Worm (Caenorhabditis elegans): Measurements from ENCODE around the gene unc-79.

Gene unc-79

DNA sequence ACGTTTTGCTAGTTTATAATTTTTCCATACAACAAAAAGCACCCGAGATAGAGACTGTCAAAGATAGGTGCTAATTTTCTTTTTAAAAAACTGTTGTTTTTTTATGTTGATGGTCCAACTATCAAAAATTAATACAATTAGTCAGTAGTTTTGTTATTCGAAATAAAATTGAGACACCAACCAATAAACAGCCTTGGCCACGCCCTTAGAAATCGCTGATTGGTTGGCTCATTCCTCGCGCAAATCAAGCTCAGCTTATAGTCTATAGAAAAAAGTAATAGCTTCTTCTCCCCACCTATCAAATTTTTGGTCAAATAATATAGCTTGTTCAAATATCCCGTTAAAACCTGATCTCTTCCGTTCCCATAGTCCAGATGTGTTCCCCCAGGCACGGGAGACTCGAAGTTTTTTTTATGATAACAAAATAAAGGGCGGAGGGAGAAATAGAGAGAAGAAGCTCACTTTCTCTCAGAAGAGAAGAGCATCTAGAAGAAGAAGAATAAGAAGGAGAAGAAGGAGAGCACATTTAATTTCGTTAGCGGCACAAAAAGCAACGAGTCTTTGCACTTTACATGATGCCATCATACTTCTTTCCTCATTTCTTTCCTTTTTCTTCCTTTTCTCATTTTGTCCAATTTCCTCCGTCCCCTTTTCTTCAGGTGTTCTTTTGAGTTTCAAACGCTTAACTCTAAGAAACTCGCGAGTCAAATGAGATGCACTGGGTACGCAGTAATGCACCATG lies 65.6 kb downstream of the unc-79 start:
- TF ChIP-seq scrt-1 (GFP tag; IDR thresholded peaks at IDR 0.05), result no peak
- no peak for TF ChIP-seq hmbx-1 (tag; optimal IDR thresholded peaks at IDR 0.05)
- no peak for TF ChIP-seq ets-7 (tag; optimal IDR thresholded peaks at IDR 0.05)
- no peak for TF ChIP-seq aly-1 (tag; optimal IDR thresholded peaks at IDR 0.05)
- TF ChIP-seq F13C5.2 (tag; optimal IDR thresholded peaks at IDR 0.05), result no peak
- no peak for TF ChIP-seq B0310.2 (tag; optimal IDR thresholded peaks at IDR 0.05)
- TF ChIP-seq sea-1 (GFP tag; conservative IDR thresholded peaks at IDR 0.05), result no peak
- TF ChIP-seq tbx-11 (GFP tag; IDR thresholded peaks at IDR 0.05), result no peak
- no peak for TF ChIP-seq ceh-36 (tag; optimal IDR thresholded peaks at IDR 0.05)
- no peak for TF ChIP-seq ceh-13 (GFP tag; optimal IDR thresholded peaks at IDR 0.05)
- no peak for TF ChIP-seq tra-4 (tag; optimal IDR thresholded peaks at IDR 0.05)
- TF ChIP-seq hnd-1 (tag; optimal IDR thresholded peaks at IDR 0.05), result no peak
- TF ChIP-seq flt-1 (GFP tag; IDR thresholded peaks at IDR 0.05), result no peak
- no peak for TF ChIP-seq pes-1 (GFP tag; IDR thresholded peaks at IDR 0.05)
- no peak for TF ChIP-seq tbx-37 (GFP tag; conservative IDR thresholded peaks at IDR 0.05)
- no peak for TF ChIP-seq ama-1 (optimal IDR thresholded peaks at IDR 0.05)
- TF ChIP-seq hmg-4 (GFP tag; optimal IDR thresholded peaks at IDR 0.05), result no peak
